2 fruit fly cellular contexts compared by ENCODE assay signal in genomic region chrX:19171926-19172325, dm6.
TF ChIP-seq lines count a peak whose summit lies in the region.

No protein-coding gene starts in this region.

- no peak for TF ChIP-seq CTCF in whole organism, embryonic (GFP tag; optimal IDR thresholded peaks at IDR 0.05; lab: Kevin White, UChicago)

TF ChIP-seq in whole organism, embryonic, 481 proteins besides CTCF, POLR2A, EP300 and RAD21:
- TF ChIP-seq chinmo (GFP tag; IDR thresholded peaks at IDR 0.05; lab: Robert Waterston, UW; ENCODE audit: partially characterized antibody) = peak; percentile 83
- TF ChIP-seq cwo (GFP tag; optimal IDR thresholded peaks at IDR 0.05; lab: Kevin White, UChicago) = no peak
- TF ChIP-seq Hr78 (GFP tag; optimal IDR thresholded peaks at IDR 0.05; lab: Kevin White, UChicago) = peak in 1 of 2 experiments; percentile 37
- no peak for TF ChIP-seq Dref (GFP tag; IDR thresholded peaks at IDR 0.05; lab: Robert Waterston, UW)
- peak; percentile 71 for TF ChIP-seq sd (tag; optimal IDR thresholded peaks at IDR 0.05; lab: Kevin White, UChicago)
- peak; percentile 62 for TF ChIP-seq crol (GFP tag; IDR thresholded peaks at IDR 0.05; lab: Robert Waterston, UW)
- no peak for TF ChIP-seq slou (GFP tag; optimal IDR thresholded peaks at IDR 0.05; lab: Kevin White, UChicago)
- TF ChIP-seq shn (GFP tag; optimal IDR thresholded peaks at IDR 0.05; lab: Kevin White, UChicago) = no peak
- TF ChIP-seq CG8359 (GFP tag; optimal IDR thresholded peaks at IDR 0.05; lab: Kevin White, UChicago; ENCODE audit: borderline replicate concordance) = peak; percentile 17
- no peak for TF ChIP-seq CG12155 (GFP tag; optimal IDR thresholded peaks at IDR 0.05; lab: Kevin White, UChicago)
- TF ChIP-seq CG4707 (GFP tag; optimal IDR thresholded peaks at IDR 0.05; lab: Kevin White, UChicago) = no peak
- no peak for TF ChIP-seq CG10654 (GFP tag; optimal IDR thresholded peaks at IDR 0.05; lab: Kevin White, UChicago)
- TF ChIP-seq CG12769 (tag; optimal IDR thresholded peaks at IDR 0.05; lab: Kevin White, UChicago) = peak; percentile 19
TF ChIP-seq in whole organism, embryonic: peak in this region for 6.

TF ChIP-seq in whole organism, pupa, 21 proteins besides CTCF, POLR2A, EP300 and RAD21:
- peak; percentile 5 for TF ChIP-seq EcR (GFP tag; optimal IDR thresholded peaks at IDR 0.05; lab: Kevin White, UChicago)
- no peak for TF ChIP-seq CG10348 (GFP tag; IDR thresholded peaks at IDR 0.05; lab: Robert Waterston, UW)
